Worm (Caenorhabditis elegans): ENCODE measurements around the gene pha-2.

The pha-2 gene

ce11 chrX:651616-652015 is 14.8 kb upstream of the pha-2 start:
- TF ChIP-seq atf-7 (tag; optimal IDR thresholded peaks at IDR 0.05) = no peak
- no peak for TF ChIP-seq F37B4.10 (GFP tag; IDR thresholded peaks at IDR 0.05)
- no peak for TF ChIP-seq F22D6.2 (tag; optimal IDR thresholded peaks at IDR 0.05)
- no peak for TF ChIP-seq lin-40 (tag; optimal IDR thresholded peaks at IDR 0.05)
- no peak for TF ChIP-seq egl-18 (GFP tag; IDR thresholded peaks at IDR 0.05)
- TF ChIP-seq nhr-80 (tag; optimal IDR thresholded peaks at IDR 0.05) = peak; percentile 72
- TF ChIP-seq snpc-1.1 (tag; optimal IDR thresholded peaks at IDR 0.05; ENCODE audit: insufficient read depth) = no peak
- no peak for TF ChIP-seq snpc-4 (GFP tag; optimal IDR thresholded peaks at IDR 0.05)
- peak in 1 of 4 experiments; percentile 32 for TF ChIP-seq snpc-4 (tag; optimal IDR thresholded peaks at IDR 0.05)

- peak; percentile 63 for TF ChIP-seq nhr-80 (tag; optimal IDR thresholded peaks at IDR 0.05)
- TF ChIP-seq F57C9.4 (tag; optimal IDR thresholded peaks at IDR 0.05) = no peak
Observed at ce11 chrX:646493-646892, 9.7 kb upstream of the pha-2 start.

ce11 chrX:645589-645988 is 8.8 kb upstream of the pha-2 start:
- TF ChIP-seq lsl-1 (GFP tag; optimal IDR thresholded peaks at IDR 0.05) (no peak), hsf-1 (GFP tag; IDR thresholded peaks at IDR 0.05) (no peak), let-607 (tag; optimal IDR thresholded peaks at IDR 0.05) (peak; percentile 80 to 90), aptf-2 (GFP tag; conservative IDR thresholded peaks at IDR 0.05) (no peak), mxl-1 (tag; optimal IDR thresholded peaks at IDR 0.05) (no peak), C06A6.2 (GFP tag; conservative IDR thresholded peaks at IDR 0.05) (no peak), ztf-25 (GFP tag; IDR thresholded peaks at IDR 0.05) (no peak), lsy-27 (tag; optimal IDR thresholded peaks at IDR 0.05; ENCODE audit: borderline replicate concordance, insufficient read depth) (no peak), cebp-1 (GFP tag; IDR thresholded peaks at IDR 0.05) (no peak), cebp-1 (tag; optimal IDR thresholded peaks at IDR 0.05) (peak; percentile 2), efl-1 (GFP tag; optimal IDR thresholded peaks at IDR 0.05) (no peak), egl-18 (GFP tag; IDR thresholded peaks at IDR 0.05) (no peak), F37B4.10 (GFP tag; IDR thresholded peaks at IDR 0.05) (no peak), bed-2 (GFP tag; IDR thresholded peaks at IDR 0.05) (no peak), K12H6.12 (tag; optimal IDR thresholded peaks at IDR 0.05) (no peak), nhr-80 (tag; optimal IDR thresholded peaks at IDR 0.05) (peak; percentile 93), ceh-40 (GFP tag; IDR thresholded peaks at IDR 0.05) (no peak), B0261.1 (tag; optimal IDR thresholded peaks at IDR 0.05) (no peak)

ce11 chrX:642817-643216 is 6.0 kb upstream of the pha-2 start:
- TF ChIP-seq K12H6.12 (tag; optimal IDR thresholded peaks at IDR 0.05) (no peak), sdz-38 (tag; optimal IDR thresholded peaks at IDR 0.05) (no peak), nhr-80 (tag; optimal IDR thresholded peaks at IDR 0.05) (peak; percentile 21)

- no peak for TF ChIP-seq hrde-1 (tag; optimal IDR thresholded peaks at IDR 0.05; ENCODE audit: borderline replicate concordance)
- no peak for TF ChIP-seq hmg-1.2 (GFP tag; IDR thresholded peaks at IDR 0.05)
- no peak for TF ChIP-seq nfyb-1 (GFP tag; IDR thresholded peaks at IDR 0.05)
- TF ChIP-seq B0019.2 (GFP tag; conservative IDR thresholded peaks at IDR 0.05) = no peak
Observed at ce11 chrX:641440-641839, 4.6 kb upstream of the pha-2 start, which contains the start of gene M6.11. Gene M6.11 (minus strand): TSS chrX:641540.

ce11 chrX:637588-637987 is 795 bp upstream of the pha-2 start:
- no peak for TF ChIP-seq nfyb-1 (GFP tag; IDR thresholded peaks at IDR 0.05)
- peak; percentile 89 for TF ChIP-seq nhr-80 (tag; optimal IDR thresholded peaks at IDR 0.05)
- TF ChIP-seq let-607 (tag; optimal IDR thresholded peaks at IDR 0.05) = peak in 1 of 2 experiments; percentile 8
- TF ChIP-seq ets-4 (GFP tag; optimal IDR thresholded peaks at IDR 0.05) = peak; percentile 16

Measured in whole organism, young adult.